Worm (Caenorhabditis elegans): ENCODE measurements around the gene C14C11.2.

DNA sequence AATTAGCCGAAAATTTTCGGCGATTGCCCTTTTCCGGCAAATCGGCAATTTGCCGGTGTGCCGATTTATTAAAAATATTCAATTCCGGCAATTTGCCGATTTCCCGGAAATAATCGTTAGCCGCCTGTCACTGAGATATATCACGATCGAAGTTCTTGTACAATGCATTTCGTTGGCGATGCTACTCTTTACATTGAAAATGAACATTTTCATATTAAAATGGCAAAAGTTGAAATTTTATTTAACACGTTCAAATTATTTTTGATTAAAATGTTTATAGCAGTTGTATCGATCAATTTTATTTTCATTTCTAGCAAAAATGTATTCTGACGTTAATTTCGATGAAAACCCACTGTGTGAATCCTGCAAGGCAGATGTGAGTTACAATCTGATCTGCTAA, 46.2 kb upstream of the C14C11.2 start, which contains the start of gene M03E7.3:
- TF ChIP-seq tra-4 (tag; optimal IDR thresholded peaks at IDR 0.05) (no peak), ama-1 (optimal IDR thresholded peaks at IDR 0.05) (no peak), tbx-37 (GFP tag; conservative IDR thresholded peaks at IDR 0.05) (no peak), pes-1 (GFP tag; IDR thresholded peaks at IDR 0.05) (no peak), scrt-1 (GFP tag; IDR thresholded peaks at IDR 0.05) (no peak), hnd-1 (tag; optimal IDR thresholded peaks at IDR 0.05) (no peak), tbx-11 (GFP tag; IDR thresholded peaks at IDR 0.05) (no peak), ets-7 (tag; optimal IDR thresholded peaks at IDR 0.05) (no peak)
